Worm (Caenorhabditis elegans) whole organism, dauer: ENCODE results near the gene aqp-8.

Source experiments
- unc-62 ChIP-seq: sonication (generic microtip); optimal IDR thresholded peaks from 2 replicates; lab custom pipeline; 2017; ENCODE audit warnings: missing biosample characterization, missing genetic modification reagents, missing genetic modification characterization

Gene aqp-8

DNA sequence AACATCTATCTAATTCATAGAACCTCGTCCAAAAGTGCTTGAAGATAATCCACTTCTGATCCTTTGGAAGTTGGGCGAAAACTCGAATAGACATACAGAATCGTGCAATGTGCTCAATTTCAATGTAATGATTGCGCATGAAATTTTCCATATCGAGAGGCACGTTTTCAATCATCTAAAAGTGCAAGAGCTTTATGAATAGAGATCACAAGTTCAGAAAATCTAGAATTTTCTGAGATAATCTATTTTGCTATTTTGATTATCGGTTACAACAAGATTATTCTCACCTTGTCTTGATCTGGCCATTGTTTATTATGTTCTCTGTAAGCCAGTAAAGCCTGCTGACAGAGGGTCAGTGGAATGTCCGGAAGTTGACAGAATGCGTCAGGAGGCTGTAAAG, 47.2 kb downstream of the aqp-8 start:
- TF ChIP-seq unc-62 (GFP tag; lab: Kevin White, UChicago) = no peak

ce11 chrX:4654057-4654456, 50.7 kb downstream of the aqp-8 start, which contains the start of gene ceh-1:
ceh-1 (minus strand) TSS chrX:4654157.
- no peak for TF ChIP-seq unc-62 (GFP tag; lab: Kevin White, UChicago)

DNA sequence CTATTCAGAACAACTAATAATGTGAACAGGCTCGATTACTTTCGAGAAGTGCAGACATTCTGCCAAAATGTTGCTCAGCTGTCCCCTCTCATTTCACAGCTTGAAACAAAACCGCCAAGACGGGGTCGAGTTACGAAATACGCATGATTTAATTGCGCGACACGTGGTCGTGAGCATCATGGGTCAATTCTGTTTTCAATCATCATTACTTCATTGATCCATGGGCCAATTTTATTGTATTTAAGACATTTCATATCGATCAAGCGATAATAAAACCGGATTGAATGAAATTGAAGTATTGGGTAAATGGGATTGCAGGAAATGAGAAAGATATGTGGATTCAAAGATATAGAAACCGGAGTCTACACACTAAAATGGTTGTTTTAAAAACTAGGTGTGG, 51.8 kb downstream of the aqp-8 start:
- no peak for TF ChIP-seq unc-62 (GFP tag; lab: Kevin White, UChicago)
